Worm (Caenorhabditis elegans) whole organism, late embryonic: ENCODE measurements around the gene gst-17.

Experiments
- ahr-1 ChIP-seq: sonication (generic microtip); optimal IDR thresholded peaks from 2 replicates; lab custom pipeline; 2016; ENCODE audit warnings: missing genetic modification characterization, missing compliant biosample characterization
- ceh-2 ChIP-seq: sonication (generic microtip); optimal IDR thresholded peaks from 2 replicates; lab custom pipeline; 2016; ENCODE audit warnings: missing genotype, missing genetic modification characterization, missing compliant biosample characterization
- dve-1 ChIP-seq: sonication (generic microtip); optimal IDR thresholded peaks from 2 replicates; lab custom pipeline; 2017; ENCODE audit warnings: antibody characterized with exemption, mild to moderate bottlenecking, missing genetic modification characterization, missing compliant biosample characterization
- hlh-15 ChIP-seq: sonication (generic microtip); optimal IDR thresholded peaks from 2 replicates; lab custom pipeline; 2016; ENCODE audit warnings: missing genetic modification characterization, missing compliant biosample characterization
- hlh-6 ChIP-seq: sonication (generic microtip); optimal IDR thresholded peaks from 2 replicates; lab custom pipeline; 2016; ENCODE audit warnings: missing genotype, missing genetic modification characterization, missing compliant biosample characterization
- hlh-8 ChIP-seq: sonication (generic microtip); optimal IDR thresholded peaks from 2 replicates; lab custom pipeline; 2016; ENCODE audit warnings: missing genotype, missing genetic modification characterization, missing compliant biosample characterization
- mec-3 ChIP-seq: sonication (generic microtip); optimal IDR thresholded peaks from 2 replicates; lab custom pipeline; 2016; ENCODE audit warnings: borderline replicate concordance, missing genetic modification characterization, missing compliant biosample characterization
- nhr-11 ChIP-seq: fragments of 150-350 bp; optimal IDR thresholded peaks from 2 replicates; lab custom pipeline; 2014; ENCODE audit warnings: missing biosample characterization, missing genetic modification characterization
- pat-9 ChIP-seq: fragments of 200-800 bp; sonication (Bioruptor generic); optimal IDR thresholded peaks from 2 replicates; lab custom pipeline; 2018; ENCODE audit warnings: mild to moderate bottlenecking, missing genetic modification characterization, moderate library complexity, missing compliant biosample characterization
- pha-4 ChIP-seq: fragments of 150-350 bp; optimal IDR thresholded peaks from 2 replicates; lab custom pipeline; 2018; ENCODE audit warnings: missing biosample characterization, missing genetic modification reagents, missing genetic modification characterization
- syd-9 ChIP-seq: sonication (generic microtip); optimal IDR thresholded peaks from 2 replicates; lab custom pipeline; 2016; ENCODE audit warnings: mild to moderate bottlenecking, missing genetic modification characterization, moderate library complexity, missing compliant biosample characterization
- tbx-2 ChIP-seq: sonication (generic microtip); optimal IDR thresholded peaks from 2 replicates; lab custom pipeline; 2016; ENCODE audit warnings: missing genetic modification characterization, missing compliant biosample characterization
- unc-55 ChIP-seq: sonication (generic microtip); optimal IDR thresholded peaks from 2 replicates; lab custom pipeline; 2017; ENCODE audit warnings: missing biosample characterization, missing genetic modification reagents, missing genetic modification characterization
- zip-5 ChIP-seq: sonication (generic microtip); optimal IDR thresholded peaks from 2 replicates; lab custom pipeline; 2016; ENCODE audit warnings: missing genetic modification characterization, missing compliant biosample characterization

ce11 chrII:13609655-13610054 is 20.9 kb downstream of the gst-17 start, which contains the start of gene gst-20:
- TF ChIP-seq unc-55 (GFP tag; lab: Kevin White, UChicago) (peak; percentile 10), zip-5 (tag; lab: Kevin White, UChicago) (no peak), mec-3 (tag; lab: Kevin White, UChicago) (no peak), hlh-6 (tag; lab: Kevin White, UChicago) (no peak), pha-4 (tag; lab: Kevin White, UChicago) (no peak), pat-9 (tag; lab: Kevin White, UChicago) (no peak), syd-9 (tag; lab: Kevin White, UChicago) (no peak), tbx-2 (tag; lab: Kevin White, UChicago) (no peak), ahr-1 (tag; lab: Kevin White, UChicago) (no peak), dve-1 (tag; lab: Kevin White, UChicago) (no peak), hlh-8 (tag; lab: Kevin White, UChicago) (no peak), hlh-15 (no peak), nhr-11 (tag; lab: Kevin White, UChicago) (no peak), ceh-2 (no peak)
